Fruit fly (Drosophila melanogaster): ENCODE data around the gene CG14218.

Gene CG14218

DNA sequence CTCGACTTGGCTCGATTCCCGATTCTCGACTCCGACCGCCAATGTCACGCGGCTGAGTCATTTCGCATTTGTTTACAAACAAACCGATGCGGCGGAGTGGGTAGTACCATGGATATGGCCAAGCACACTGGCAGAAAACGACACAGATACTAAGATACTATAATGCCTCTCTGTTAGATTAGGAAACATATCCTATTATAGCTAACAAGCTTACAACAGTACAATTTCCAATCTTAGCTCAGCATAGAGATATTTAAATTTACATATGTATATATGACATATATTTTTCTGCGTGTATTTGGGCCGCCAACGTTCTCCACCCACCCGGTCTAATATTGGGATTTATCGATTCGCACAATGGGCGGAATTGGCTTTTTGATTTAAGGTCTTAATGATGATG lies 22.2 kb upstream of the CG14218 start (continued):
- TF ChIP-seq CG2202 (tag; optimal IDR thresholded peaks at IDR 0.05) = peak; percentile 29
- 0 out of 2 replicates have a peak, but pooled peaks have one; percentile 24 for TF ChIP-seq bowl (GFP tag; IDR thresholded peaks at IDR 0.05)
- no peak for TF ChIP-seq Gsc (GFP tag; IDR thresholded peaks at IDR 0.05)
- peak; percentile 82 for TF ChIP-seq Ptx1 (GFP tag; IDR thresholded peaks at IDR 0.05)
- peak; percentile 74 for TF ChIP-seq CG17328 (GFP tag; IDR thresholded peaks at IDR 0.05)
- TF ChIP-seq CG11247 (GFP tag; IDR thresholded peaks at IDR 0.05) = peak; percentile 77
- peak; percentile 71 for TF ChIP-seq Rx (GFP tag; IDR thresholded peaks at IDR 0.05)
- TF ChIP-seq nau (GFP tag; optimal IDR thresholded peaks at IDR 0.05) = peak; percentile 59
- peak; percentile 94 for TF ChIP-seq Ets65A (GFP tag)
- TF ChIP-seq CG1233 (GFP tag; optimal IDR thresholded peaks at IDR 0.05) = peak; percentile 52
- TF ChIP-seq Dfd (GFP tag; optimal IDR thresholded peaks at IDR 0.05) = no peak
- TF ChIP-seq GATAe (GFP tag; conservative IDR thresholded peaks at IDR 0.05) = no peak
- no peak for TF ChIP-seq Scr (GFP tag; IDR thresholded peaks at IDR 0.05; ENCODE audit: partially characterized antibody)
- TF ChIP-seq Dp (GFP tag; optimal IDR thresholded peaks at IDR 0.05) = no peak
- TF ChIP-seq CG17612 (GFP tag; IDR thresholded peaks at IDR 0.05) = no peak
- TF ChIP-seq row (GFP tag; IDR thresholded peaks at IDR 0.05) = peak; percentile 88
- peak; percentile 48 for TF ChIP-seq CG12942 (GFP tag; optimal IDR thresholded peaks at IDR 0.05)
- peak; percentile 77 for TF ChIP-seq schlank (tag; optimal IDR thresholded peaks at IDR 0.05)
- no peak for TF ChIP-seq Mes4 (GFP tag; optimal IDR thresholded peaks at IDR 0.05)
- peak; percentile 78 for TF ChIP-seq CG12659 (GFP tag; optimal IDR thresholded peaks at IDR 0.05)
- peak; percentile 77 for TF ChIP-seq CG4424 (GFP tag; optimal IDR thresholded peaks at IDR 0.05)
- no peak for TF ChIP-seq Hr39 (optimal IDR thresholded peaks at IDR 0.05)
- TF ChIP-seq CG14014 (GFP tag; IDR thresholded peaks at IDR 0.05) = peak; percentile 88
- TF ChIP-seq B-H2 (GFP tag; optimal IDR thresholded peaks at IDR 0.05) = peak; percentile 46
- TF ChIP-seq CG7556 (GFP tag; optimal IDR thresholded peaks at IDR 0.05) = peak; percentile 64
- TF ChIP-seq CG32772 (GFP tag; IDR thresholded peaks at IDR 0.05) = peak; percentile 66; the same call in 1 of the 2 replicates
- TF ChIP-seq Asciz (GFP tag; optimal IDR thresholded peaks at IDR 0.05) = peak; percentile 52
- TF ChIP-seq CG34422 (GFP tag; IDR thresholded peaks at IDR 0.05) = peak; percentile 76
- TF ChIP-seq CG10321 (GFP tag; IDR thresholded peaks at IDR 0.05) = no peak
- TF ChIP-seq CG7839 (tag; optimal IDR thresholded peaks at IDR 0.05) = peak; percentile 87
- TF ChIP-seq CG2199 (GFP tag; IDR thresholded peaks at IDR 0.05) = no peak
- peak; percentile 20 for TF ChIP-seq tx (GFP tag; optimal IDR thresholded peaks at IDR 0.05)

DNA sequence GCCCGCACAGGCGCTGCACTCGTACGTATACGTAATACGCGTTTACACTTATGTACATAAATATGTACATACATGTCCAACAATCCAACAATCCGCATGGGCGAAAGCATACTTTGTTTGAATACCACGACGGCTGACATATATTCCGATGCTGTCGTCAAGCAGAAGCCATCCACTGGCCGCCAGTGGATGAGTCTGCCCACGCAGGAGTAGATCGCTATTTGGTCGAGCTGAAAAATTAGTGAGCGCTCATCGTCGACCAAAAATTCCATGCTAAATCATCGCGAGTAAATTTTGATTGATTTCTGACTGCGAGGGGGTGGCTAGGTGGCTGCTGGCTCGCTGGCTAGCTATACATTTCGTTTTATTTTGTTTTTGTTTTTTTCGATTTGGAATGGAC lies 20.7 kb upstream of the CG14218 start:
- TF ChIP-seq p53 (GFP tag; optimal IDR thresholded peaks at IDR 0.05) (no peak), Opbp (GFP tag; IDR thresholded peaks at IDR 0.05; ENCODE audit: partially characterized antibody) (0 out of 3 replicates have a peak, but pooled peaks have one; percentile 25), Nf-YB (GFP tag; optimal IDR thresholded peaks at IDR 0.05) (no peak), mld (GFP tag; IDR thresholded peaks at IDR 0.05; ENCODE audit: partially characterized antibody) (no peak), Sin3A (optimal IDR thresholded peaks at IDR 0.05) (no peak), Pdp1 (GFP tag; optimal IDR thresholded peaks at IDR 0.05) (peak in 1 of 2 experiments; percentile 39), al (GFP tag; IDR thresholded peaks at IDR 0.05) (no peak), Rfx (GFP tag; IDR thresholded peaks at IDR 0.05) (peak; percentile 41; the same call in 1 of the 2 replicates), sd (tag; optimal IDR thresholded peaks at IDR 0.05) (peak; percentile 89), CG2199 (GFP tag; IDR thresholded peaks at IDR 0.05) (no peak), BtbVII (GFP tag; optimal IDR thresholded peaks at IDR 0.05) (no peak), Dad (GFP tag; optimal IDR thresholded peaks at IDR 0.05) (no peak), Dip3 (GFP tag; optimal IDR thresholded peaks at IDR 0.05) (no peak), CG10543 (GFP tag; optimal IDR thresholded peaks at IDR 0.05) (peak; percentile 69), CG17361 (GFP tag; IDR thresholded peaks at IDR 0.05) (no peak), Med (GFP tag) (peak; percentile 40), Ravus (GFP tag; IDR thresholded peaks at IDR 0.05) (no peak), CG6765 (GFP tag; optimal IDR thresholded peaks at IDR 0.05) (no peak), CG34224 (GFP tag; IDR thresholded peaks at IDR 0.05; ENCODE audit: partially characterized antibody) (peak; percentile 21; the same call in 1 of the 3 replicates), chinmo (GFP tag; IDR thresholded peaks at IDR 0.05; ENCODE audit: partially characterized antibody) (0 out of 4 replicates have a peak, but pooled peaks have one; percentile 64), sr (GFP tag; IDR thresholded peaks at IDR 0.05) (peak; percentile 87), run (tag; optimal IDR thresholded peaks at IDR 0.05) (no peak)

Measured in whole organism, embryonic.